Worm (Caenorhabditis elegans): ENCODE data around the gene F58E6.13.

F58E6.13 gene

ce11 chrV:9777645-9778044, 32.6 kb downstream of the F58E6.13 start, which contains the start of gene smg-4:
TSS of gene smg-4 (minus strand) at chrV:9777745.
- no peak for TF ChIP-seq W03F9.2 (tag; optimal IDR thresholded peaks at IDR 0.05)
- no peak for TF ChIP-seq dao-5 (tag; optimal IDR thresholded peaks at IDR 0.05)
- no peak for TF ChIP-seq him-1 (tag; optimal IDR thresholded peaks at IDR 0.05)

ce11 chrV:9779418-9779817, 34.4 kb downstream of the F58E6.13 start, which contains the start of gene F46B6.4:
TSS of gene F46B6.4 (minus strand) at chrV:9779518.
- TF ChIP-seq him-1 (tag; optimal IDR thresholded peaks at IDR 0.05): no peak
- TF ChIP-seq W03F9.2 (tag; optimal IDR thresholded peaks at IDR 0.05): no peak
- TF ChIP-seq dao-5 (tag; optimal IDR thresholded peaks at IDR 0.05): no peak

- TF ChIP-seq him-1 (tag; optimal IDR thresholded peaks at IDR 0.05) (no peak), W03F9.2 (tag; optimal IDR thresholded peaks at IDR 0.05) (no peak), dao-5 (tag; optimal IDR thresholded peaks at IDR 0.05) (no peak)
These were observed 37.0 kb downstream of the F58E6.13 start for ce11 chrV:9782045-9782444.

- no peak for TF ChIP-seq W03F9.2 (tag; optimal IDR thresholded peaks at IDR 0.05)
- TF ChIP-seq him-1 (tag; optimal IDR thresholded peaks at IDR 0.05): no peak
- no peak for TF ChIP-seq dao-5 (tag; optimal IDR thresholded peaks at IDR 0.05)
These were observed 37.9 kb downstream of the F58E6.13 start, which contains the start of gene F46B6.5 for ce11 chrV:9782969-9783368. TSS of gene F46B6.5 (minus strand) at chrV:9783069.

- TF ChIP-seq W03F9.2 (tag; optimal IDR thresholded peaks at IDR 0.05) (no peak), dao-5 (tag; optimal IDR thresholded peaks at IDR 0.05) (no peak), him-1 (tag; optimal IDR thresholded peaks at IDR 0.05) (no peak)
These were observed 39.2 kb downstream of the F58E6.13 start for ce11 chrV:9784215-9784614.

ce11 chrV:9786721-9787131, 41.7 kb downstream of the F58E6.13 start, which contains the start of gene F46B6.6:
TSS of gene F46B6.6 (minus strand) at chrV:9786868.
- TF ChIP-seq dao-5 (tag; optimal IDR thresholded peaks at IDR 0.05) (no peak), him-1 (tag; optimal IDR thresholded peaks at IDR 0.05) (no peak), W03F9.2 (tag; optimal IDR thresholded peaks at IDR 0.05) (no peak)

- TF ChIP-seq him-1 (tag; optimal IDR thresholded peaks at IDR 0.05) (peak; percentile 68), W03F9.2 (tag; optimal IDR thresholded peaks at IDR 0.05) (peak; percentile 96), dao-5 (tag; optimal IDR thresholded peaks at IDR 0.05) (no peak)
These were observed 44.7 kb downstream of the F58E6.13 start, which contains the start of gene ztf-7 for ce11 chrV:9789657-9790261. TSS of gene ztf-7 (minus strand) at chrV:9789707.

ce11 chrV:9791332-9791731, 46.3 kb downstream of the F58E6.13 start, which contains the start of gene lipl-2:
TSS of gene lipl-2 (plus strand) at chrV:9791567.
- TF ChIP-seq dao-5 (tag; optimal IDR thresholded peaks at IDR 0.05) (no peak), W03F9.2 (tag; optimal IDR thresholded peaks at IDR 0.05) (no peak), him-1 (tag; optimal IDR thresholded peaks at IDR 0.05) (no peak)

- TF ChIP-seq dao-5 (tag; optimal IDR thresholded peaks at IDR 0.05) (no peak), him-1 (tag; optimal IDR thresholded peaks at IDR 0.05) (no peak), W03F9.2 (tag; optimal IDR thresholded peaks at IDR 0.05) (no peak)
These were observed 50.0 kb downstream of the F58E6.13 start for ce11 chrV:9794997-9795396.

- no peak for TF ChIP-seq him-1 (tag; optimal IDR thresholded peaks at IDR 0.05)
- TF ChIP-seq dao-5 (tag; optimal IDR thresholded peaks at IDR 0.05): no peak
- no peak for TF ChIP-seq W03F9.2 (tag; optimal IDR thresholded peaks at IDR 0.05)
These were observed 51.0 kb downstream of the F58E6.13 start for ce11 chrV:9796002-9796401.

- no peak for TF ChIP-seq W03F9.2 (tag; optimal IDR thresholded peaks at IDR 0.05)
- no peak for TF ChIP-seq dao-5 (tag; optimal IDR thresholded peaks at IDR 0.05)
- TF ChIP-seq him-1 (tag; optimal IDR thresholded peaks at IDR 0.05): no peak
These were observed 51.5 kb downstream of the F58E6.13 start, which contains the start of gene F46B6.9 for ce11 chrV:9796562-9796961. TSS of gene F46B6.9 (plus strand) at chrV:9796862.

ce11 chrV:9798212-9798611, 53.2 kb downstream of the F58E6.13 start:
- TF ChIP-seq W03F9.2 (tag; optimal IDR thresholded peaks at IDR 0.05) (no peak), dao-5 (tag; optimal IDR thresholded peaks at IDR 0.05) (no peak), him-1 (tag; optimal IDR thresholded peaks at IDR 0.05) (no peak)
